Fruit fly (Drosophila melanogaster) whole organism, prepupa: Measurements from ENCODE around the gene CG9393.

Experiments used
- CG11762 ChIP-seq: fragments of 200-800 bp; sonication (Bioruptor generic); optimal IDR thresholded peaks from 3 replicates; lab custom pipeline; 2016; ENCODE audit warnings: missing biosample characterization, missing genetic modification characterization; ENCODE audit not compliant: insufficient read depth
- CG11902 ChIP-seq: fragments of 200-800 bp; sonication (Bioruptor generic); optimal IDR thresholded peaks from 3 replicates; lab custom pipeline; 2016; ENCODE audit warnings: missing biosample characterization, missing genetic modification characterization
- CG31627 ChIP-seq: fragments of 200-800 bp; sonication (Bioruptor generic); optimal IDR thresholded peaks from 3 replicates; lab custom pipeline; 2016; ENCODE audit warnings: missing biosample characterization, missing genetic modification characterization
- CG6808 ChIP-seq: fragments of 200-800 bp; sonication (Bioruptor generic); optimal IDR thresholded peaks from 3 replicates; lab custom pipeline; 2017; ENCODE audit warnings: missing biosample characterization, missing genetic modification characterization, mild to moderate bottlenecking, moderate library complexity, missing genetic modification reagents
- CG6854 ChIP-seq: fragments of 200-800 bp; sonication (Bioruptor generic); optimal IDR thresholded peaks from 2 replicates; lab custom pipeline; 2017; ENCODE audit warnings: missing biosample characterization, mild to moderate bottlenecking, missing genetic modification characterization
- CG8632 ChIP-seq: fragments of 200-800 bp; sonication (Bioruptor generic); optimal IDR thresholded peaks from 3 replicates; lab custom pipeline; 2016; ENCODE audit warnings: missing biosample characterization, missing genetic modification characterization
- Eip78C ChIP-seq: fragments of 200-800 bp; sonication (Bioruptor generic); peaks from one replicate; lab custom pipeline; 2016; ENCODE audit warnings: missing biosample characterization, missing genetic modification characterization
- achi ChIP-seq: fragments of 200-800 bp; sonication (Bioruptor generic); optimal IDR thresholded peaks from 3 replicates; lab custom pipeline; 2016; ENCODE audit warnings: missing biosample characterization, missing genetic modification characterization
- esn ChIP-seq: fragments of 200-800 bp; sonication (Bioruptor generic); optimal IDR thresholded peaks from 2 replicates; lab custom pipeline; 2016; ENCODE audit warnings: missing biosample characterization, mild to moderate bottlenecking, missing genetic modification characterization, moderate library complexity
- lz ChIP-seq: fragments of 200-800 bp; sonication (Bioruptor generic); optimal IDR thresholded peaks from 3 replicates; lab custom pipeline; 2016; ENCODE audit warnings: missing biosample characterization, missing genetic modification characterization
- pdm3 ChIP-seq: fragments of 200-800 bp; sonication (Bioruptor generic); optimal IDR thresholded peaks from 3 replicates; lab custom pipeline; 2016; ENCODE audit warnings: missing biosample characterization, missing genetic modification characterization
- salr ChIP-seq, 2 experiments: fragments of 200-800 bp; sonication (Bioruptor generic); optimal IDR thresholded peaks; 3 replicates each; lab custom pipeline; 2016 to 2018; ENCODE audit warnings: missing biosample characterization in 2 of 2, missing genetic modification characterization in 2 of 2, mild to moderate bottlenecking in 1 of 2
- topi ChIP-seq: fragments of 200-800 bp; sonication (Bioruptor generic); optimal IDR thresholded peaks from 3 replicates; lab custom pipeline; 2016; ENCODE audit warnings: missing biosample characterization, missing genetic modification characterization

dm6 chr3R:9594251-9594581 lies 30.7 kb upstream of the CG9393 start:
- TF ChIP-seq topi (GFP tag; lab: Kevin White, UChicago) (no peak), CG11762 (GFP tag; lab: Kevin White, UChicago) (no peak), lz (GFP tag; lab: Kevin White, UChicago) (no peak), esn (GFP tag; lab: Kevin White, UChicago) (no peak), CG6854 (GFP tag; lab: Kevin White, UChicago) (no peak), CG11902 (GFP tag; lab: Kevin White, UChicago) (peak; percentile 3), salr (GFP tag; optimal IDR thresholded peaks at IDR 0.05; lab: Kevin White, UChicago) (peak in 1 of 2 experiments; percentile 11), CG8632 (GFP tag; lab: Kevin White, UChicago) (peak; percentile 34), Eip78C (GFP tag; lab: Kevin White, UChicago) (peak; percentile 37), achi (GFP tag; lab: Kevin White, UChicago) (peak; percentile 37), pdm3 (no peak), CG6808 (GFP tag; lab: Kevin White, UChicago) (peak; percentile 65), CG31627 (no peak)
